Fruit fly (Drosophila melanogaster) whole organism, embryonic: ENCODE data around the gene CG13623.

Experiments used
- Atf6 ChIP-seq: fragments of 200-800 bp; sonication (Bioruptor generic); IDR thresholded peaks from 2 replicates; pipeline ENCODE4 v1.3.6; 2022; ENCODE audit warnings: missing biosample characterization, missing genetic modification characterization
- Bgb ChIP-seq: fragments of 200-800 bp; sonication (Bioruptor generic); IDR thresholded peaks from 2 replicates; pipeline ENCODE4 v1.3.6; 2022; ENCODE audit warnings: missing biosample characterization, missing genetic modification characterization; ENCODE audit not compliant: partially characterized antibody
- CG1602 ChIP-seq: fragments of 200-800 bp; sonication (Bioruptor generic); optimal IDR thresholded peaks from 3 replicates; lab custom pipeline; 2016; ENCODE audit warnings: missing biosample characterization, missing genetic modification characterization
- CG18011 ChIP-seq: fragments of 200-800 bp; sonication (Bioruptor generic); optimal IDR thresholded peaks from 2 replicates; lab custom pipeline; 2017; ENCODE audit warnings: missing biosample characterization, missing genetic modification characterization, mild to moderate bottlenecking, moderate library complexity, missing genotype
- CG18619 ChIP-seq: fragments of 200-800 bp; sonication (Bioruptor generic); optimal IDR thresholded peaks from 3 replicates; lab custom pipeline; 2017; ENCODE audit warnings: missing biosample characterization, mild to moderate bottlenecking, missing genetic modification characterization
- CG2116 ChIP-seq: fragments of 200-800 bp; sonication (Bioruptor generic); optimal IDR thresholded peaks from 3 replicates; lab custom pipeline; 2018; ENCODE audit warnings: missing biosample characterization, mild to moderate bottlenecking, missing genetic modification characterization
- CG34422 ChIP-seq: fragments of 200-800 bp; sonication (Bioruptor generic); IDR thresholded peaks from 3 replicates; pipeline ENCODE4 v1.3.6; 2022; ENCODE audit warnings: missing biosample characterization, missing genetic modification characterization
- CG6683 ChIP-seq: fragments of 200-800 bp; sonication (Bioruptor generic); optimal IDR thresholded peaks from 2 replicates; lab custom pipeline; 2017; ENCODE audit warnings: missing biosample characterization, mild to moderate bottlenecking, missing genetic modification characterization, missing genetic modification reagents
- CG6854 ChIP-seq: fragments of 200-800 bp; sonication (Bioruptor generic); optimal IDR thresholded peaks from 3 replicates; lab custom pipeline; 2017; ENCODE audit warnings: missing biosample characterization, mild to moderate bottlenecking, missing genetic modification characterization
- CG7372 ChIP-seq: fragments of 200-800 bp; sonication (Bioruptor generic); IDR thresholded peaks from 2 replicates; pipeline ENCODE4 v1.3.6; 2022; ENCODE audit warnings: missing biosample characterization, missing genetic modification characterization
- CG8281 ChIP-seq: fragments of 200-800 bp; sonication (Bioruptor generic); optimal IDR thresholded peaks from 2 replicates; lab custom pipeline; 2018; ENCODE audit warnings: missing biosample characterization, mild to moderate bottlenecking, missing genetic modification characterization, moderate library complexity
- CG9609 ChIP-seq: fragments of 200-800 bp; sonication (Bioruptor generic); optimal IDR thresholded peaks from 3 replicates; lab custom pipeline; 2016; ENCODE audit warnings: missing biosample characterization, missing genetic modification characterization
- CG9727 ChIP-seq: fragments of 200-800 bp; sonication (Bioruptor generic); optimal IDR thresholded peaks from 3 replicates; lab custom pipeline; 2017; ENCODE audit warnings: missing biosample characterization, mild to moderate bottlenecking, missing genetic modification characterization
- Hr78 ChIP-seq, 2 experiments: fragments of 200-800 bp in 1 of 2; fragments of >200 bp in 1 of 2; sonication (Bioruptor generic) in 1 of 2; optimal IDR thresholded peaks; 2 replicates each; lab custom pipeline; 2017 to 2019; ENCODE audit warnings: missing biosample characterization in 2 of 2, missing genetic modification characterization in 2 of 2, mild to moderate bottlenecking in 1 of 2, moderate library complexity in 1 of 2
- Mad ChIP-seq: fragments of 200-800 bp; sonication (Bioruptor generic); optimal IDR thresholded peaks from 2 replicates; lab custom pipeline; 2016; ENCODE audit warnings: missing biosample characterization, missing genetic modification characterization
- Neu2 ChIP-seq: fragments of 200-800 bp; sonication (Bioruptor generic); optimal IDR thresholded peaks from 3 replicates; lab custom pipeline; 2016; ENCODE audit warnings: missing biosample characterization, missing genetic modification characterization, borderline replicate concordance
- PHDP ChIP-seq: fragments of 200-800 bp; sonication (Bioruptor generic); optimal IDR thresholded peaks from 3 replicates; lab custom pipeline; 2018; ENCODE audit warnings: missing biosample characterization, mild to moderate bottlenecking, missing genetic modification characterization, moderate library complexity
- TFAM ChIP-seq: fragments of 200-800 bp; sonication (Bioruptor generic); optimal IDR thresholded peaks from 2 replicates; lab custom pipeline; 2017; ENCODE audit warnings: missing biosample characterization, missing genetic modification characterization, inconsistent platforms
- Tbp ChIP-seq: fragments of >200 bp; optimal IDR thresholded peaks from 2 replicates; lab custom pipeline; 2018; ENCODE audit warnings: missing biosample characterization, missing genetic modification characterization
- Vsx1 ChIP-seq: fragments of 200-800 bp; sonication (Bioruptor generic); optimal IDR thresholded peaks from 2 replicates; lab custom pipeline; 2017; ENCODE audit warnings: missing biosample characterization, mild to moderate bottlenecking, missing genetic modification characterization, missing genetic modification reagents
- Xrp1 ChIP-seq: fragments of 200-800 bp; sonication (Bioruptor generic); IDR thresholded peaks from 2 replicates; pipeline ENCODE4 v1.3.6; 2022; ENCODE audit warnings: missing biosample characterization, missing genetic modification characterization
- ab ChIP-seq: fragments of 200-800 bp; sonication (Bioruptor generic); optimal IDR thresholded peaks from 2 replicates; lab custom pipeline; 2016; ENCODE audit warnings: missing biosample characterization, missing genetic modification characterization
- ac ChIP-seq: fragments of 200-800 bp; sonication (Bioruptor generic); optimal IDR thresholded peaks from 3 replicates; lab custom pipeline; 2017; ENCODE audit warnings: missing biosample characterization, mild to moderate bottlenecking, missing genetic modification characterization
- bsh ChIP-seq, 2 experiments: fragments of 200-800 bp; sonication (Bioruptor generic); optimal IDR thresholded peaks; 2 replicates each; lab custom pipeline; 2017 to 2018; ENCODE audit warnings: mild to moderate bottlenecking in 2 of 2, missing biosample characterization in 2 of 2, missing genetic modification characterization in 2 of 2, moderate library complexity in 1 of 2
- chn ChIP-seq: fragments of 200-800 bp; sonication (Bioruptor generic); optimal IDR thresholded peaks from 2 replicates; lab custom pipeline; 2016; ENCODE audit warnings: missing biosample characterization, missing genetic modification characterization
- fru ChIP-seq: fragments of >200 bp; optimal IDR thresholded peaks from 2 replicates; lab custom pipeline; 2017
- ftz-f1 ChIP-seq: fragments of 200-800 bp; sonication (Bioruptor generic); optimal IDR thresholded peaks from 2 replicates; lab custom pipeline; 2016; ENCODE audit warnings: missing biosample characterization, missing genetic modification characterization
- gcm2 ChIP-seq: fragments of 200-800 bp; sonication (Bioruptor generic); optimal IDR thresholded peaks from 2 replicates; lab custom pipeline; 2016; ENCODE audit warnings: missing biosample characterization, missing genetic modification characterization
- gfzf ChIP-seq: fragments of 200-800 bp; sonication (Bioruptor generic); optimal IDR thresholded peaks from 2 replicates; lab custom pipeline; 2016; ENCODE audit warnings: missing biosample characterization, mild to moderate bottlenecking, missing genetic modification characterization, moderate library complexity
- lilli ChIP-seq: fragments of 200-800 bp; sonication (Bioruptor generic); optimal IDR thresholded peaks from 3 replicates; lab custom pipeline; 2016; ENCODE audit warnings: missing biosample characterization, missing genetic modification characterization
- lola ChIP-seq, 3 experiments: fragments of >200 bp in 2 of 3; fragments of 200-800 bp in 1 of 3; sonication (Bioruptor generic) in 1 of 3; optimal IDR thresholded peaks; 2 replicates each; lab custom pipeline; 2017 to 2019; ENCODE audit warnings: missing biosample characterization in 3 of 3, missing genetic modification characterization in 3 of 3, mild to moderate bottlenecking in 1 of 3, moderate library complexity in 1 of 3
- mld ChIP-seq: fragments of 200-800 bp; sonication (Bioruptor generic); IDR thresholded peaks from 3 replicates; pipeline ENCODE4 v1.3.6; 2022; ENCODE audit warnings: missing biosample characterization, missing genetic modification characterization; ENCODE audit not compliant: partially characterized antibody
- pan ChIP-seq, 4 experiments: fragments of >200 bp in 3 of 4; fragments of 200-800 bp in 1 of 4; sonication (Bioruptor generic) in 1 of 4; optimal IDR thresholded peaks in 3 of 4; IDR thresholded peaks in 1 of 4; 2 replicates each; pipeline versions ENCODE4 v1.3.6 to Lab custom; 2017 to 2022; ENCODE audit warnings: missing biosample characterization in 2 of 4, missing genetic modification characterization in 2 of 4, mixed read lengths in 1 of 4
- schlank ChIP-seq: fragments of 200-800 bp; sonication (Bioruptor generic); optimal IDR thresholded peaks from 2 replicates; lab custom pipeline; 2018; ENCODE audit warnings: missing biosample characterization, mild to moderate bottlenecking, missing genetic modification characterization
- sens-2 ChIP-seq: fragments of 200-800 bp; sonication (Bioruptor generic); IDR thresholded peaks from 2 replicates; pipeline ENCODE4 v1.3.6; 2022; ENCODE audit warnings: missing biosample characterization, missing genetic modification characterization
- stwl ChIP-seq: fragments of 200-800 bp; sonication (Bioruptor generic); optimal IDR thresholded peaks from 3 replicates; lab custom pipeline; 2018; ENCODE audit warnings: missing biosample characterization, mild to moderate bottlenecking, missing genetic modification characterization, moderate library complexity
- zen ChIP-seq: fragments of 200-800 bp; sonication (Bioruptor generic); optimal IDR thresholded peaks from 3 replicates; lab custom pipeline; 2018; ENCODE audit warnings: missing biosample characterization, mild to moderate bottlenecking, missing genetic modification characterization, moderate library complexity
- zfh2 ChIP-seq: fragments of 200-800 bp; sonication (Bioruptor generic); optimal IDR thresholded peaks from 2 replicates; lab custom pipeline; 2016; ENCODE audit warnings: missing biosample characterization, missing genetic modification characterization

Gene CG13623

dm6 chr3R:24572540-24573043 is 42.2 kb upstream of the CG13623 start (continued):
- TF ChIP-seq zen (tag; lab: Kevin White, UChicago) = peak; percentile 91
- TF ChIP-seq CG1602 (GFP tag; lab: Kevin White, UChicago) = peak; percentile 94
- peak; percentile 99 for TF ChIP-seq CG6854
- TF ChIP-seq CG18011 (GFP tag; lab: Kevin White, UChicago) = peak; percentile 87
- TF ChIP-seq Bgb (GFP tag; lab: Robert Waterston, UW) = peak; percentile 45; the same call in 1 of the 2 replicates
- TF ChIP-seq CG7372 (GFP tag; lab: Robert Waterston, UW) = peak; percentile 96
- peak; percentile 92 for TF ChIP-seq Vsx1 (GFP tag; lab: Kevin White, UChicago)
- TF ChIP-seq lilli = peak; percentile 98
- TF ChIP-seq PHDP = peak; percentile 99
- peak; percentile 78 for TF ChIP-seq TFAM
- TF ChIP-seq CG6683 (GFP tag; lab: Kevin White, UChicago) = peak; percentile 97
- peak in 1 of 2 experiments; percentile 90 for TF ChIP-seq Hr78 (GFP tag; optimal IDR thresholded peaks at IDR 0.05; lab: Kevin White, UChicago)
- TF ChIP-seq chn = peak; percentile 95
- TF ChIP-seq CG9609 (GFP tag; lab: Kevin White, UChicago) = peak; percentile 92
- TF ChIP-seq gcm2 (GFP tag; lab: Kevin White, UChicago) = peak; percentile 97
- peak; percentile 97 for TF ChIP-seq sens-2 (GFP tag; lab: Robert Waterston, UW)
- peak; percentile 90 to 98 for TF ChIP-seq bsh (GFP tag; optimal IDR thresholded peaks at IDR 0.05; lab: Kevin White, UChicago)
- peak; percentile 99 for TF ChIP-seq Atf6 (GFP tag; lab: Robert Waterston, UW)
- TF ChIP-seq ftz-f1 (GFP tag; lab: Kevin White, UChicago) = peak; percentile 89
- peak; percentile 98 for TF ChIP-seq Xrp1 (GFP tag; lab: Robert Waterston, UW)
- peak; percentile 99 for TF ChIP-seq CG34422
- no peak for TF ChIP-seq Tbp (GFP tag; lab: Kevin White, UChicago)
- no peak for TF ChIP-seq stwl (tag; lab: Kevin White, UChicago)
- peak; percentile 40 for TF ChIP-seq Neu2 (GFP tag; lab: Kevin White, UChicago)
- TF ChIP-seq ab = peak; percentile 82
- peak in 1 of 3 experiments; percentile 89 for TF ChIP-seq lola (GFP tag; optimal IDR thresholded peaks at IDR 0.05; lab: Kevin White, UChicago)
- TF ChIP-seq pan (optimal IDR thresholded peaks at IDR 0.05; lab: Kevin White, UChicago) = no peak
- TF ChIP-seq pan (GFP tag; optimal IDR thresholded peaks at IDR 0.05 in 1 of 2, IDR thresholded peaks at IDR 0.05 in 1 of 2) = peak in 1 of 2 experiments; percentile 99
- TF ChIP-seq ac (GFP tag; lab: Kevin White, UChicago) = peak; percentile 59
- TF ChIP-seq schlank (tag; lab: Kevin White, UChicago) = peak; percentile 94
- no peak for TF ChIP-seq mld (GFP tag; lab: Robert Waterston, UW)
- TF ChIP-seq CG18619 (GFP tag; lab: Kevin White, UChicago) = peak; percentile 97
- TF ChIP-seq CG2116 = peak; percentile 86
- peak; percentile 14 for TF ChIP-seq gfzf
- peak; percentile 96 for TF ChIP-seq Mad (GFP tag; lab: Kevin White, UChicago)
- TF ChIP-seq CG9727 (GFP tag; lab: Kevin White, UChicago) = peak; percentile 97
- no peak for TF ChIP-seq fru (lab: Kevin White, UChicago)
- peak; percentile 89 for TF ChIP-seq CG8281 (tag; lab: Kevin White, UChicago)
- TF ChIP-seq zfh2 (GFP tag; lab: Kevin White, UChicago) = peak; percentile 94
